Worm (Caenorhabditis elegans) whole organism, L2 larva: Measurements from ENCODE around the gene R166.3.

Source experiments
- ama-1 ChIP-seq: fragments of 150-350 bp; optimal IDR thresholded peaks from 2 replicates; lab custom pipeline; 2018; ENCODE audit warnings: inconsistent platforms
- egl-27 ChIP-seq: sonication (generic microtip); optimal IDR thresholded peaks from 3 replicates; lab custom pipeline; 2017; ENCODE audit warnings: missing biosample characterization, missing genetic modification reagents, missing genetic modification characterization
- lin-13 ChIP-seq: fragments of 150-350 bp; optimal IDR thresholded peaks from 2 replicates; lab custom pipeline; 2014; ENCODE audit warnings: missing biosample characterization, missing genetic modification reagents, missing genetic modification characterization
- lsy-2 ChIP-seq, 2 experiments: fragments of 150-350 bp in 1 of 2; sonication (generic microtip) in 1 of 2; optimal IDR thresholded peaks; 2 replicates each; lab custom pipeline; 2014 to 2017; ENCODE audit warnings: missing biosample characterization in 2 of 2, missing genetic modification characterization in 2 of 2
- nhr-10 ChIP-seq: sonication (generic microtip); optimal IDR thresholded peaks from 2 replicates; lab custom pipeline; 2017; ENCODE audit warnings: missing biosample characterization, missing genetic modification characterization
- nhr-23 ChIP-seq: fragments of 150-350 bp; optimal IDR thresholded peaks from 2 replicates; lab custom pipeline; 2014; ENCODE audit warnings: missing biosample characterization, missing genetic modification reagents, missing genetic modification characterization
- nhr-77 ChIP-seq: fragments of 150-350 bp; optimal IDR thresholded peaks from 2 replicates; lab custom pipeline; 2014; ENCODE audit warnings: missing biosample characterization, missing genetic modification characterization
- snpc-4 ChIP-seq: fragments of 150-350 bp; optimal IDR thresholded peaks from 2 replicates; lab custom pipeline; 2014; ENCODE audit warnings: missing biosample characterization, missing genetic modification characterization
- unc-55 ChIP-seq: fragments of 150-350 bp; sonication (generic microtip); optimal IDR thresholded peaks from 3 replicates; lab custom pipeline; 2014; ENCODE audit warnings: missing biosample characterization, missing genetic modification reagents, missing genetic modification characterization
- ztf-11 ChIP-seq: sonication (generic microtip); optimal IDR thresholded peaks from 2 replicates; lab custom pipeline; 2017; ENCODE audit warnings: missing biosample characterization, missing genetic modification characterization

ce11 chrII:10578843-10579430 is 39.8 kb upstream of the R166.3 start, which contains the start of gene rpb-6:
- TF ChIP-seq nhr-77 (tag; lab: Kevin White, UChicago), result no peak
- no peak for TF ChIP-seq egl-27 (tag; lab: Kevin White, UChicago)
- no peak for TF ChIP-seq nhr-10 (tag; lab: Kevin White, UChicago)
- no peak for TF ChIP-seq snpc-4 (tag; lab: Kevin White, UChicago)
- no peak for TF ChIP-seq ztf-11
- TF ChIP-seq nhr-23 (tag; lab: Kevin White, UChicago), result no peak
- no peak for TF ChIP-seq ama-1
- TF ChIP-seq lsy-2 (tag; optimal IDR thresholded peaks at IDR 0.05; lab: Kevin White, UChicago), result peak in 1 of 2 experiments; percentile 59
- no peak for TF ChIP-seq lin-13 (GFP tag; lab: Kevin White, UChicago)
- TF ChIP-seq unc-55 (GFP tag; lab: Kevin White, UChicago), result peak; percentile 56
